Worm (Caenorhabditis elegans) whole organism, young adult: ENCODE data around the gene F02D10.2.

Experiments
- F39B2.1 ChIP-seq: fragments of 200-800 bp; sonication (Bioruptor generic); IDR thresholded peaks from 2 replicates; pipeline ENCODE4 v1.3.6; 2022; ENCODE audit warnings: missing genetic modification reagents, missing genetic modification characterization, missing compliant biosample characterization
- attf-3 ChIP-seq: fragments of 200-800 bp; sonication (Bioruptor generic); conservative IDR thresholded peaks from 2 replicates; pipeline ENCODE4 v1.3.6; 2022; ENCODE audit warnings: missing genetic modification reagents, missing genetic modification characterization, missing compliant biosample characterization
- ets-4 ChIP-seq: fragments of 200-800 bp; sonication (Bioruptor generic); optimal IDR thresholded peaks from 2 replicates; lab custom pipeline; 2018; ENCODE audit warnings: mild to moderate bottlenecking, missing genetic modification characterization, missing compliant biosample characterization
- rec-8 ChIP-seq, 2 experiments: sonication (generic microtip); optimal IDR thresholded peaks; 2 replicates each; lab custom pipeline; 2016; ENCODE audit warnings: mild to moderate bottlenecking in 2 of 2, missing genetic modification characterization in 2 of 2, missing genetic modification reagents in 2 of 2, missing genotype in 2 of 2, missing biosample characterization in 1 of 2, missing compliant biosample characterization in 1 of 2, moderate library complexity in 1 of 2
- unc-62 ChIP-seq: fragments of 150-350 bp; optimal IDR thresholded peaks from 2 replicates; lab custom pipeline; 2014; ENCODE audit warnings: missing biosample characterization, missing genetic modification reagents, missing genetic modification characterization
- ztf-22 ChIP-seq: fragments of 200-800 bp; sonication (Bioruptor generic); optimal IDR thresholded peaks from 2 replicates; lab custom pipeline; 2018; ENCODE audit warnings: mild to moderate bottlenecking, missing genetic modification characterization, moderate library complexity, missing compliant biosample characterization

- TF ChIP-seq ztf-22 (GFP tag; lab: Kevin White, UChicago) (no peak), attf-3 (no peak), unc-62 (GFP tag; lab: Kevin White, UChicago) (no peak), rec-8 (tag; optimal IDR thresholded peaks at IDR 0.05; lab: Kevin White, UChicago) (no peak), F39B2.1 (GFP tag; lab: Robert Waterston, UW) (no peak), ets-4 (GFP tag; lab: Kevin White, UChicago) (no peak)
These were observed 42.8 kb upstream of the F02D10.2 start for ce11 chrX:13506493-13506892.
